Worm (Caenorhabditis elegans) whole organism, early embryonic: Measurements from ENCODE around the gene srj-6.

Experiments
- B0310.2 ChIP-seq: sonication (generic microtip); optimal IDR thresholded peaks from 2 replicates; lab custom pipeline; 2016; ENCODE audit warnings: mild to moderate bottlenecking, missing genetic modification characterization, missing compliant biosample characterization
- F13C5.2 ChIP-seq: sonication (generic microtip); optimal IDR thresholded peaks from 2 replicates; lab custom pipeline; 2017; ENCODE audit warnings: mild to moderate bottlenecking, missing genetic modification characterization, inconsistent platforms, missing compliant biosample characterization
- aly-1 ChIP-seq: sonication (generic microtip); optimal IDR thresholded peaks from 2 replicates; lab custom pipeline; 2016; ENCODE audit warnings: missing genetic modification characterization, missing compliant biosample characterization
- ama-1 ChIP-seq: fragments of 150-350 bp; optimal IDR thresholded peaks from 2 replicates; lab custom pipeline; 2014
- ceh-36 ChIP-seq: sonication (generic microtip); optimal IDR thresholded peaks from 2 replicates; lab custom pipeline; 2016; ENCODE audit warnings: missing genetic modification characterization, inconsistent platforms, missing compliant biosample characterization
- hnd-1 ChIP-seq: sonication (generic microtip); optimal IDR thresholded peaks from 2 replicates; lab custom pipeline; 2016; ENCODE audit warnings: missing genetic modification characterization, missing compliant biosample characterization
- pes-1 ChIP-seq: fragments of 200-800 bp; sonication (Bioruptor generic); IDR thresholded peaks from 2 replicates; pipeline ENCODE4 v1.3.6; 2022; ENCODE audit warnings: missing genetic modification reagents, missing genetic modification characterization, missing compliant biosample characterization
- scrt-1 ChIP-seq: fragments of 200-800 bp; sonication (Bioruptor generic); IDR thresholded peaks from 2 replicates; pipeline ENCODE4 v1.3.6; 2022; ENCODE audit warnings: missing genetic modification characterization, missing compliant biosample characterization
- sea-1 ChIP-seq: fragments of 200-800 bp; sonication (Bioruptor generic); conservative IDR thresholded peaks from 2 replicates; pipeline ENCODE4 v1.3.6; 2022; ENCODE audit warnings: missing genetic modification characterization, missing compliant biosample characterization
- tbx-11 ChIP-seq: fragments of 200-800 bp; sonication (Bioruptor generic); IDR thresholded peaks from 2 replicates; pipeline ENCODE4 v1.3.6; 2022; ENCODE audit warnings: missing genetic modification characterization, missing compliant biosample characterization
- tbx-37 ChIP-seq: fragments of 200-800 bp; sonication (Bioruptor generic); conservative IDR thresholded peaks from 2 replicates; pipeline ENCODE4 v1.3.6; 2022; ENCODE audit warnings: missing genetic modification reagents, missing genetic modification characterization, missing compliant biosample characterization
- tra-4 ChIP-seq: sonication (generic microtip); optimal IDR thresholded peaks from 2 replicates; lab custom pipeline; 2017; ENCODE audit warnings: missing genetic modification characterization, missing compliant biosample characterization

DNA sequence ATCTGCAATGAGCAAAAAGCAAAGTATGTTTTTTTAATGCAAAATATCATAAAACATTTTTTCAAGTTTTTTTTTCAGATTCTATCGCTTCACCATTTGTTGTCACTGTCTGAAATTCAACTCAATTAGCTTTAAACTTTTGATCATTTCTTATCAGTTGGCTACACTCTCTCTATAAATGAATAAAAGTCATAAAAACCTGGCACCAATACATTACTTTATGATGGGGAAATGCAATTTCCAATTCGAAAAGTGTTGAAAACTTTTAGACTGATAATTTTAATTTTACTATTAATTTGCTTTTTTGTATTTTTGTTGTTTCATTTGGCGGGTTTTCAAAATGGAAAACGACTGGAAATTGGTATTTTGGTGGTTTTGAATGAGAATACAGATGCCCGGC lies 29.6 kb upstream of the srj-6 start, which contains the start of gene F31F4.1:
- TF ChIP-seq B0310.2: no peak
- TF ChIP-seq tbx-11 (GFP tag; lab: Robert Waterston, UW): no peak
- TF ChIP-seq scrt-1 (GFP tag; lab: Robert Waterston, UW): no peak
- TF ChIP-seq ama-1: no peak
- no peak for TF ChIP-seq tra-4 (tag; lab: Kevin White, UChicago)
- TF ChIP-seq aly-1 (tag; lab: Kevin White, UChicago): no peak
- TF ChIP-seq hnd-1 (tag; lab: Kevin White, UChicago): no peak
- no peak for TF ChIP-seq F13C5.2 (tag; lab: Kevin White, UChicago)
- no peak for TF ChIP-seq ceh-36
- TF ChIP-seq tbx-37 (GFP tag; lab: Robert Waterston, UW): no peak
- no peak for TF ChIP-seq pes-1 (GFP tag; lab: Robert Waterston, UW)
- no peak for TF ChIP-seq sea-1
